Worm (Caenorhabditis elegans): Measurements from ENCODE around the gene atg-9.

The atg-9 gene

ce11 chrV:331245-331644 is 17.9 kb upstream of the atg-9 start:
- TF ChIP-seq fos-1 (tag; optimal IDR thresholded peaks at IDR 0.05) (peak; percentile 56), blmp-1 (tag; optimal IDR thresholded peaks at IDR 0.05; ENCODE audit: insufficient read depth) (no peak), C34F6.9 (tag; optimal IDR thresholded peaks at IDR 0.05) (no peak), alr-1 (tag; optimal IDR thresholded peaks at IDR 0.05) (no peak), peb-1 (tag; optimal IDR thresholded peaks at IDR 0.05) (no peak), lin-11 (tag; optimal IDR thresholded peaks at IDR 0.05) (no peak), nhr-6 (tag; optimal IDR thresholded peaks at IDR 0.05) (no peak)

ce11 chrV:332585-332984 is 16.6 kb upstream of the atg-9 start:
- TF ChIP-seq F13H6.1 (tag; optimal IDR thresholded peaks at IDR 0.05) (peak; percentile 44), alr-1 (tag; optimal IDR thresholded peaks at IDR 0.05) (no peak), zag-1 (tag; optimal IDR thresholded peaks at IDR 0.05) (no peak), mbf-1 (tag; optimal IDR thresholded peaks at IDR 0.05) (no peak), nhr-25 (tag; optimal IDR thresholded peaks at IDR 0.05) (no peak), aly-2 (tag; optimal IDR thresholded peaks at IDR 0.05) (no peak), nhr-6 (tag; optimal IDR thresholded peaks at IDR 0.05) (no peak), R02D3.7 (tag; optimal IDR thresholded peaks at IDR 0.05) (no peak), lin-39 (tag; optimal IDR thresholded peaks at IDR 0.05) (no peak), fos-1 (tag; optimal IDR thresholded peaks at IDR 0.05) (peak; percentile 97), elt-1 (tag; optimal IDR thresholded peaks at IDR 0.05) (no peak), C34F6.9 (tag; optimal IDR thresholded peaks at IDR 0.05) (no peak), nhr-10 (tag; optimal IDR thresholded peaks at IDR 0.05) (no peak), unc-39 (tag; optimal IDR thresholded peaks at IDR 0.05) (no peak), lin-13 (GFP tag; optimal IDR thresholded peaks at IDR 0.05) (no peak), sma-3 (GFP tag; optimal IDR thresholded peaks at IDR 0.05) (no peak), unc-62 (GFP tag; optimal IDR thresholded peaks at IDR 0.05) (no peak), ceh-82 (tag; optimal IDR thresholded peaks at IDR 0.05) (no peak), blmp-1 (tag; optimal IDR thresholded peaks at IDR 0.05; ENCODE audit: insufficient read depth) (no peak), sem-4 (tag; optimal IDR thresholded peaks at IDR 0.05) (no peak), Y55F3AM.14 (GFP tag; optimal IDR thresholded peaks at IDR 0.05) (no peak), ztf-11 (tag; optimal IDR thresholded peaks at IDR 0.05) (no peak), lin-11 (tag; optimal IDR thresholded peaks at IDR 0.05) (no peak), ztf-4 (tag; optimal IDR thresholded peaks at IDR 0.05) (no peak), ceh-16 (tag; optimal IDR thresholded peaks at IDR 0.05) (no peak), unc-55 (GFP tag; optimal IDR thresholded peaks at IDR 0.05) (no peak), nhr-11 (tag; optimal IDR thresholded peaks at IDR 0.05) (no peak), crh-2 (tag; optimal IDR thresholded peaks at IDR 0.05) (peak; percentile 54), ztf-1 (GFP tag; conservative IDR thresholded peaks at IDR 0.05) (no peak), nhr-12 (tag; optimal IDR thresholded peaks at IDR 0.05) (no peak), nhr-129 (tag; optimal IDR thresholded peaks at IDR 0.05) (no peak), mdl-1 (tag; optimal IDR thresholded peaks at IDR 0.05) (no peak), nhr-23 (tag; optimal IDR thresholded peaks at IDR 0.05) (no peak), elt-3 (tag; optimal IDR thresholded peaks at IDR 0.05) (no peak), gmeb-1 (tag; optimal IDR thresholded peaks at IDR 0.05) (peak; percentile 6), egl-27 (tag; optimal IDR thresholded peaks at IDR 0.05) (no peak), ZK546.5 (tag; optimal IDR thresholded peaks at IDR 0.05) (no peak), sma-9 (GFP tag; optimal IDR thresholded peaks at IDR 0.05) (peak; percentile 54), sma-9 (tag; optimal IDR thresholded peaks at IDR 0.05) (no peak), mab-5 (tag; optimal IDR thresholded peaks at IDR 0.05) (no peak), nhr-21 (tag; optimal IDR thresholded peaks at IDR 0.05) (no peak), dmd-4 (tag; optimal IDR thresholded peaks at IDR 0.05) (no peak)

- TF ChIP-seq snpc-4 (tag; optimal IDR thresholded peaks at IDR 0.05) (no peak), lsy-2 (tag; optimal IDR thresholded peaks at IDR 0.05) (no peak), unc-62 (GFP tag; optimal IDR thresholded peaks at IDR 0.05) (no peak), crh-2 (tag; optimal IDR thresholded peaks at IDR 0.05) (peak; percentile 29), gmeb-1 (tag; optimal IDR thresholded peaks at IDR 0.05) (peak; percentile 32), nhr-23 (tag; optimal IDR thresholded peaks at IDR 0.05) (no peak), elt-1 (tag; optimal IDR thresholded peaks at IDR 0.05) (no peak), unc-39 (tag; optimal IDR thresholded peaks at IDR 0.05) (no peak), nhr-129 (tag; optimal IDR thresholded peaks at IDR 0.05) (no peak), fos-1 (tag; optimal IDR thresholded peaks at IDR 0.05) (peak; percentile 99), ceh-82 (tag; optimal IDR thresholded peaks at IDR 0.05) (no peak), mab-5 (tag; optimal IDR thresholded peaks at IDR 0.05) (no peak), nhr-6 (tag; optimal IDR thresholded peaks at IDR 0.05) (no peak), dmd-4 (tag; optimal IDR thresholded peaks at IDR 0.05) (no peak), nhr-10 (tag; optimal IDR thresholded peaks at IDR 0.05) (no peak), ceh-16 (tag; optimal IDR thresholded peaks at IDR 0.05) (no peak), unc-55 (GFP tag; optimal IDR thresholded peaks at IDR 0.05) (no peak), ztf-11 (tag; optimal IDR thresholded peaks at IDR 0.05) (no peak), peb-1 (tag; optimal IDR thresholded peaks at IDR 0.05) (no peak), sma-3 (GFP tag; optimal IDR thresholded peaks at IDR 0.05) (no peak), sma-9 (GFP tag; optimal IDR thresholded peaks at IDR 0.05) (peak; percentile 89), sma-9 (tag; optimal IDR thresholded peaks at IDR 0.05) (no peak), F13H6.1 (tag; optimal IDR thresholded peaks at IDR 0.05) (peak; percentile 12)
These were observed 15.5 kb upstream of the atg-9 start for ce11 chrV:333713-334112.
